Fruit fly (Drosophila melanogaster): ENCODE results near the gene Rab40.

Rab40 gene

dm6 chrX:12472244-12472736 lies 9.4 kb upstream of the Rab40 start:
- TF ChIP-seq EcR (GFP tag; optimal IDR thresholded peaks at IDR 0.05), result no peak
- TF ChIP-seq pan (optimal IDR thresholded peaks at IDR 0.05), result no peak
- TF ChIP-seq CG8478 (optimal IDR thresholded peaks at IDR 0.05), result no peak
- TF ChIP-seq Dll (optimal IDR thresholded peaks at IDR 0.05), result no peak
- TF ChIP-seq psq (optimal IDR thresholded peaks at IDR 0.05), result no peak
- no peak for TF ChIP-seq usp (GFP tag; optimal IDR thresholded peaks at IDR 0.05)

DNA sequence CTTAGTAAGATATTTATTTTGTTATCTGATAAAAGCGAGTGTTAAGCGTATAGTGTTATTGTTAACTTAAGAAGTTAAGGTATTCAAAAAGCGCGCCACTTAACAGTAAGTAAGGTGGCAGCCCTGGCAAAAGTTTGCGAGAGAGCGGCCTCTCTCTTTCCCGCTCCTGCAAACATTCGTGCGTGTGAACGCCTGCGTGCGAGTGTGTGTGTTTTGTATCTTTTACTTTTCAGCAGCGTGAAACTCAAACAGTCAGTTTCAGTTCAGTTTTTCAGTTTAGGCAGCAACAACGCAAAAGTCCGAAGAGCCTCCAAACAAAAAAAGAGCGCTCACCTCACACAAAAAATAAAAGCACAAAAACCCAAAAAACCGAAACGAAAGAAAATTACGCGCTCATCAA lies 8.5 kb upstream of the Rab40 start:
- no peak for TF ChIP-seq Dll (optimal IDR thresholded peaks at IDR 0.05)
- TF ChIP-seq usp (GFP tag; optimal IDR thresholded peaks at IDR 0.05), result no peak
- TF ChIP-seq CG8478 (optimal IDR thresholded peaks at IDR 0.05), result no peak
- no peak for TF ChIP-seq EcR (GFP tag; optimal IDR thresholded peaks at IDR 0.05)
- TF ChIP-seq psq (optimal IDR thresholded peaks at IDR 0.05), result no peak
- no peak for TF ChIP-seq pan (optimal IDR thresholded peaks at IDR 0.05)

dm6 chrX:12470187-12470931 lies 7.4 kb upstream of the Rab40 start:
- TF ChIP-seq CG8478 (optimal IDR thresholded peaks at IDR 0.05) (no peak), Dll (optimal IDR thresholded peaks at IDR 0.05) (no peak), psq (optimal IDR thresholded peaks at IDR 0.05) (no peak), usp (GFP tag; optimal IDR thresholded peaks at IDR 0.05) (no peak), EcR (GFP tag; optimal IDR thresholded peaks at IDR 0.05) (no peak), pan (optimal IDR thresholded peaks at IDR 0.05) (no peak)

dm6 chrX:12469778-12470177 lies 6.9 kb upstream of the Rab40 start:
- TF ChIP-seq usp (GFP tag; optimal IDR thresholded peaks at IDR 0.05) (no peak), pan (optimal IDR thresholded peaks at IDR 0.05) (no peak), EcR (GFP tag; optimal IDR thresholded peaks at IDR 0.05) (no peak)

- no peak for TF ChIP-seq CG8478 (optimal IDR thresholded peaks at IDR 0.05)
- no peak for TF ChIP-seq psq (optimal IDR thresholded peaks at IDR 0.05)
- no peak for TF ChIP-seq pan (optimal IDR thresholded peaks at IDR 0.05)
- TF ChIP-seq Dll (optimal IDR thresholded peaks at IDR 0.05), result no peak
- no peak for TF ChIP-seq EcR (GFP tag; optimal IDR thresholded peaks at IDR 0.05)
- TF ChIP-seq usp (GFP tag; optimal IDR thresholded peaks at IDR 0.05), result no peak
These were observed 6.3 kb upstream of the Rab40 start for dm6 chrX:12469172-12469571.

DNA sequence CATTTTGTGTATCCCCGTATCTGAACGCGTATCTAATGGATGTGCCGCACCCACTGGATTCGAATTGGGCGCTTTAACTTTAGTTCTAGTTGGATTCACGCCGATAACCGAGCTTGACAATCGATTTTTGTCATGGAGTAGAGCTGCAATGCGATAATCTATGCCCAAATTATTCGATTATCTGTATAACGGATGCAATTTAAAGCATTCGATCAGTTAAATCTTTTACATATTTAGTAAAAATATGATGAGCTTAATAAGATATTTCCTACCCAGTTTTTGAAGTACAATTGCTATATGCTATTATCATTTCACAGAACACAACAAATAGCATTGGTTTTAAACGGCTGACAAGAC lies 4.3 kb upstream of the Rab40 start:
- no peak for TF ChIP-seq EcR (GFP tag; optimal IDR thresholded peaks at IDR 0.05)
- TF ChIP-seq Dll (optimal IDR thresholded peaks at IDR 0.05), result no peak
- no peak for TF ChIP-seq pan (optimal IDR thresholded peaks at IDR 0.05)
- TF ChIP-seq psq (optimal IDR thresholded peaks at IDR 0.05), result no peak
- TF ChIP-seq CG8478 (optimal IDR thresholded peaks at IDR 0.05), result no peak
- no peak for TF ChIP-seq usp (GFP tag; optimal IDR thresholded peaks at IDR 0.05)

DNA sequence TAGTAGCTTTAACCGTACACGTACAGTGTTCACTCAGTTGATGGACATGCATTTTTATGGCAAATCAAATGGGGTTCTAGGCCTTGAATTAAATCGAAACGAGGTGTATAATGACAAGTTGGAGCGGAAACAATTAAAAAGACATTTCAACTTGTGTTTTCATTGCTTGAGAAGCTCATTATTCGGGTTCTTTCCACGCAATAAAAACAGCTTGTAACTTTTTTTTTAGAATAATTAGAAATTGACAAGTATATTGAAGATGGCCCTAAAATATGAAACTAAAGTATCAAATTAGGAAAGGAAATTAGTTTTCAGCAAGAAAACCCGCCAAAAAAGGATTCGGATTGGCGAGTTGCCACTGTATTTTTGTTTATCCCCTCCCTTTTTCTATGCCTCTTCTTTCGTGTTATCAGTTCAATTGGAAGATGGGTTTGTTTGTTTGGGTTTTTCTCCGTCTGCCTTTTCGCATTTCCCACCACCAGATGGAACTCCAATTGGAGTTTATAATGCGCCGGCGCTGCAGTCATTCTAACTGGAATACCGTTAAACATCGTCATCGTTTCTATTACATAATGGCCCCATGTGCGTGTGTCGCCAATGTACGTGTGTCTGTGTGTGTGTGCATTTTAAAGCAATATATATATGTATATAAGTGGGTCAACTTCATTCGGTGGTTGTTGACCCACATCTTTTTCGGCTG lies 3.8 kb upstream of the Rab40 start:
- TF ChIP-seq EcR (GFP tag; optimal IDR thresholded peaks at IDR 0.05) (no peak), CG8478 (optimal IDR thresholded peaks at IDR 0.05) (no peak), pan (optimal IDR thresholded peaks at IDR 0.05) (no peak), psq (optimal IDR thresholded peaks at IDR 0.05) (no peak), usp (GFP tag; optimal IDR thresholded peaks at IDR 0.05) (no peak), Dll (optimal IDR thresholded peaks at IDR 0.05) (no peak)

- TF ChIP-seq Dll (optimal IDR thresholded peaks at IDR 0.05) (no peak), usp (GFP tag; optimal IDR thresholded peaks at IDR 0.05) (no peak), CG8478 (optimal IDR thresholded peaks at IDR 0.05) (no peak), pan (optimal IDR thresholded peaks at IDR 0.05) (no peak), psq (optimal IDR thresholded peaks at IDR 0.05) (no peak), EcR (GFP tag; optimal IDR thresholded peaks at IDR 0.05) (no peak)
These were observed 2.4 kb upstream of the Rab40 start for dm6 chrX:12465316-12465715.

dm6 chrX:12463560-12463959 lies 648 bp upstream of the Rab40 start:
- no peak for TF ChIP-seq psq (optimal IDR thresholded peaks at IDR 0.05)
- TF ChIP-seq Dll (optimal IDR thresholded peaks at IDR 0.05), result no peak
- no peak for TF ChIP-seq usp (GFP tag; optimal IDR thresholded peaks at IDR 0.05)
- no peak for TF ChIP-seq EcR (GFP tag; optimal IDR thresholded peaks at IDR 0.05)
- TF ChIP-seq CG8478 (optimal IDR thresholded peaks at IDR 0.05), result no peak
- TF ChIP-seq pan (optimal IDR thresholded peaks at IDR 0.05), result no peak

- TF ChIP-seq pan (optimal IDR thresholded peaks at IDR 0.05) (no peak), usp (GFP tag; optimal IDR thresholded peaks at IDR 0.05) (no peak), EcR (GFP tag; optimal IDR thresholded peaks at IDR 0.05) (no peak), psq (optimal IDR thresholded peaks at IDR 0.05) (no peak), CG8478 (optimal IDR thresholded peaks at IDR 0.05) (no peak), Dll (optimal IDR thresholded peaks at IDR 0.05) (no peak)
These were observed 696 bp downstream of the Rab40 start for dm6 chrX:12462216-12462615.

- TF ChIP-seq CG8478 (optimal IDR thresholded peaks at IDR 0.05) (no peak), EcR (GFP tag; optimal IDR thresholded peaks at IDR 0.05) (no peak), pan (optimal IDR thresholded peaks at IDR 0.05) (no peak), usp (GFP tag; optimal IDR thresholded peaks at IDR 0.05) (no peak), Dll (optimal IDR thresholded peaks at IDR 0.05) (no peak), psq (optimal IDR thresholded peaks at IDR 0.05) (no peak)
These were observed 5.1 kb downstream of the Rab40 start, which contains the start of gene CG15731 for dm6 chrX:12457713-12458233. CG15731 (minus strand) TSS chrX:12457763.

DNA sequence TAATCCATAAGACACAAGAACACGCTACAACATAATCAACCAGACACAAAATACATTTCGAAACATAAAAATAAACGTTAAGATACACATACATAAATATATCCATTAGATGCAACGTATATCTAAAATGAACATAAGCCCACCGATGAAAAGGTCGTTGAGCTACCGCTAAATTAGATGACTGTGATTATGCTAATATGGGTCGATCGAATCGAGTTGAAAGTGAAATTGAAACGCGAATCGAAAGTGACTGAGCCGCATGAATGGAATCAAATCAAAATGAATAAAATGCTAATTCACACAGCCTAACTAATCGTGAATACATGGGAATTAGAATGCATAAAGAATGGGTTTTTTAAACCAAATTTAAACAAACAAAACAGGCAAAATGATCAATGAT lies 7.0 kb downstream of the Rab40 start:
- TF ChIP-seq pan (optimal IDR thresholded peaks at IDR 0.05), result no peak
- TF ChIP-seq psq (optimal IDR thresholded peaks at IDR 0.05), result no peak
- no peak for TF ChIP-seq EcR (GFP tag; optimal IDR thresholded peaks at IDR 0.05)
- TF ChIP-seq Dll (optimal IDR thresholded peaks at IDR 0.05), result no peak
- TF ChIP-seq usp (GFP tag; optimal IDR thresholded peaks at IDR 0.05), result no peak
- no peak for TF ChIP-seq CG8478 (optimal IDR thresholded peaks at IDR 0.05)

All from whole organism.